Fruit fly (Drosophila melanogaster) whole organism, embryonic: ENCODE results near the gene HemK2.

Source experiments
- ATbp ChIP-seq: fragments of 200-800 bp; sonication (Bioruptor generic); optimal IDR thresholded peaks from 2 replicates; lab custom pipeline; 2017; ENCODE audit warnings: missing biosample characterization, mild to moderate bottlenecking, missing genetic modification characterization, missing genetic modification reagents
- Aef1 ChIP-seq: fragments of 200-800 bp; sonication (Bioruptor generic); IDR thresholded peaks from 3 replicates; pipeline ENCODE4 v1.3.6; 2022; ENCODE audit warnings: missing biosample characterization, missing genetic modification characterization
- Asciz ChIP-seq: fragments of 200-800 bp; sonication (Bioruptor generic); optimal IDR thresholded peaks from 2 replicates; lab custom pipeline; 2017; ENCODE audit warnings: missing biosample characterization, mild to moderate bottlenecking, missing genetic modification characterization, missing genetic modification reagents
- B-H1 ChIP-seq: fragments of 200-800 bp; sonication (Bioruptor generic); IDR thresholded peaks from 3 replicates; pipeline ENCODE4 v1.3.6; 2022; ENCODE audit warnings: missing biosample characterization, missing genetic modification characterization
- BEAF-32 ChIP-seq: fragments of 200-800 bp; sonication (Bioruptor generic); optimal IDR thresholded peaks from 3 replicates; lab custom pipeline; 2017; ENCODE audit warnings: missing biosample characterization, missing genetic modification characterization, mild to moderate bottlenecking, moderate library complexity, missing genetic modification reagents
- CG11247 ChIP-seq: fragments of 200-800 bp; sonication (Bioruptor generic); IDR thresholded peaks from 2 replicates; pipeline ENCODE4 v1.3.6; 2022; ENCODE audit warnings: missing biosample characterization, missing genetic modification characterization
- CG12744 ChIP-seq: fragments of 200-800 bp; sonication (Bioruptor generic); optimal IDR thresholded peaks from 2 replicates; lab custom pipeline; 2016; ENCODE audit warnings: missing biosample characterization, missing genetic modification characterization
- CG13424 ChIP-seq: fragments of 200-800 bp; sonication (Bioruptor generic); optimal IDR thresholded peaks from 2 replicates; lab custom pipeline; 2019; ENCODE audit warnings: missing biosample characterization, mild to moderate bottlenecking, missing genetic modification characterization, moderate library complexity
- CG13624 ChIP-seq: fragments of 200-800 bp; sonication (Bioruptor generic); optimal IDR thresholded peaks from 2 replicates; lab custom pipeline; 2016; ENCODE audit warnings: missing biosample characterization, missing genetic modification characterization
- CG17612 ChIP-seq: fragments of 200-800 bp; sonication (Bioruptor generic); IDR thresholded peaks from 2 replicates; pipeline ENCODE4 v1.3.6; 2022; ENCODE audit warnings: missing biosample characterization, missing genetic modification characterization
- CG18262 ChIP-seq: fragments of 200-800 bp; optimal IDR thresholded peaks from 3 replicates; lab custom pipeline; 2019; ENCODE audit warnings: missing biosample characterization, mild to moderate bottlenecking, missing genetic modification characterization, moderate library complexity
- CG2120 ChIP-seq: fragments of 200-800 bp; sonication (Bioruptor generic); optimal IDR thresholded peaks from 3 replicates; lab custom pipeline; 2016; ENCODE audit warnings: missing biosample characterization, missing genetic modification characterization
- CG2199 ChIP-seq: fragments of 200-800 bp; sonication (Bioruptor generic); IDR thresholded peaks from 3 replicates; pipeline ENCODE4 v1.3.6; 2022; ENCODE audit warnings: missing biosample characterization, missing genetic modification characterization
- CG2712 ChIP-seq: fragments of 200-800 bp; optimal IDR thresholded peaks from 3 replicates; lab custom pipeline; 2019; ENCODE audit warnings: missing biosample characterization, mild to moderate bottlenecking, missing genetic modification characterization, moderate library complexity
- CG30431 ChIP-seq: fragments of 200-800 bp; sonication (Bioruptor generic); optimal IDR thresholded peaks from 2 replicates; lab custom pipeline; 2017; ENCODE audit warnings: missing biosample characterization, missing genetic modification characterization
- CG33213 ChIP-seq: fragments of 200-800 bp; sonication (Bioruptor generic); optimal IDR thresholded peaks from 3 replicates; lab custom pipeline; 2016; ENCODE audit warnings: missing biosample characterization, missing genetic modification characterization
- CG3838 ChIP-seq: fragments of 200-800 bp; sonication (Bioruptor generic); optimal IDR thresholded peaks from 3 replicates; lab custom pipeline; 2016; ENCODE audit warnings: missing biosample characterization, missing genetic modification characterization
- CG4282 ChIP-seq: fragments of 200-800 bp; sonication (Bioruptor generic); optimal IDR thresholded peaks from 2 replicates; lab custom pipeline; 2016; ENCODE audit warnings: missing biosample characterization, missing genetic modification characterization
- CG4404 ChIP-seq: fragments of 200-800 bp; sonication (Bioruptor generic); IDR thresholded peaks from 2 replicates; pipeline ENCODE4 v1.3.6; 2022; ENCODE audit warnings: missing biosample characterization, missing genetic modification characterization
- CG4424 ChIP-seq: fragments of 200-800 bp; sonication (Bioruptor generic); optimal IDR thresholded peaks from 3 replicates; lab custom pipeline; 2016; ENCODE audit warnings: missing biosample characterization, missing genetic modification characterization
- CG4617 ChIP-seq: fragments of 200-800 bp; sonication (Bioruptor generic); optimal IDR thresholded peaks from 3 replicates; lab custom pipeline; 2016; ENCODE audit warnings: missing biosample characterization, missing genetic modification characterization, borderline replicate concordance
- CG4730 ChIP-seq: fragments of 200-800 bp; sonication (Bioruptor generic); IDR thresholded peaks from 2 replicates; pipeline ENCODE4 v1.3.6; 2022; ENCODE audit warnings: missing biosample characterization, missing genetic modification characterization
- CG4854 ChIP-seq: fragments of 200-800 bp; sonication (Bioruptor generic); optimal IDR thresholded peaks from 2 replicates; lab custom pipeline; 2016; ENCODE audit warnings: missing biosample characterization, missing genetic modification characterization, inconsistent platforms
- CG6254 ChIP-seq: fragments of 200-800 bp; sonication (Bioruptor generic); optimal IDR thresholded peaks from 3 replicates; lab custom pipeline; 2017; ENCODE audit warnings: mild to moderate bottlenecking, missing biosample characterization, missing genetic modification reagents, missing genetic modification characterization
- CG9215 ChIP-seq: fragments of 200-800 bp; sonication (Bioruptor generic); IDR thresholded peaks from 2 replicates; pipeline ENCODE4 v1.3.6; 2022; ENCODE audit warnings: missing biosample characterization, missing genetic modification characterization
- D ChIP-seq, 2 experiments: fragments of 200-800 bp in 1 of 2; fragments of >200 bp in 1 of 2; sonication (Bioruptor generic) in 1 of 2; optimal IDR thresholded peaks; 2 replicates in 1 of 2; 3 replicates in 1 of 2; lab custom pipeline; 2017; ENCODE audit warnings: mild to moderate bottlenecking in 1 of 2, missing biosample characterization in 1 of 2, missing genetic modification characterization in 1 of 2, missing genetic modification reagents in 1 of 2
- D19B ChIP-seq: fragments of 200-800 bp; sonication (Bioruptor generic); optimal IDR thresholded peaks from 2 replicates; lab custom pipeline; 2017; ENCODE audit warnings: missing biosample characterization, mild to moderate bottlenecking, missing genetic modification characterization
- Dbx ChIP-seq: fragments of 200-800 bp; sonication (Bioruptor generic); IDR thresholded peaks from 3 replicates; pipeline ENCODE4 v1.3.6; 2022; ENCODE audit warnings: missing biosample characterization, missing genetic modification characterization
- Eip74EF ChIP-seq, 2 experiments: fragments of 200-800 bp in 1 of 2; fragments of >200 bp in 1 of 2; sonication (Bioruptor generic) in 1 of 2; optimal IDR thresholded peaks; 2 replicates each; lab custom pipeline; 2017 to 2019; ENCODE audit warnings: missing biosample characterization in 2 of 2, missing genetic modification characterization in 2 of 2, mild to moderate bottlenecking in 1 of 2, moderate library complexity in 1 of 2
- HLH54F ChIP-seq: fragments of 200-800 bp; sonication (Bioruptor generic); optimal IDR thresholded peaks from 3 replicates; lab custom pipeline; 2016; ENCODE audit warnings: missing biosample characterization, missing genetic modification characterization
- HLHmδ ChIP-seq: fragments of 200-800 bp; sonication (Bioruptor generic); optimal IDR thresholded peaks from 2 replicates; lab custom pipeline; 2018; ENCODE audit warnings: missing biosample characterization, mild to moderate bottlenecking, missing genetic modification characterization, moderate library complexity
- Lim3 ChIP-seq: fragments of 200-800 bp; sonication (Bioruptor generic); IDR thresholded peaks from 2 replicates; pipeline ENCODE4 v1.3.6; 2022; ENCODE audit warnings: missing biosample characterization, missing genetic modification characterization
- Mad ChIP-seq: fragments of 200-800 bp; sonication (Bioruptor generic); optimal IDR thresholded peaks from 2 replicates; lab custom pipeline; 2016; ENCODE audit warnings: missing biosample characterization, missing genetic modification characterization
- NFAT ChIP-seq: fragments of 200-800 bp; sonication (Bioruptor generic); IDR thresholded peaks from 2 replicates; pipeline ENCODE4 v1.3.6; 2022; ENCODE audit warnings: missing biosample characterization, missing genetic modification characterization
- Scr ChIP-seq: fragments of 200-800 bp; sonication (Bioruptor generic); IDR thresholded peaks from 2 replicates; pipeline ENCODE4 v1.3.6; 2022; ENCODE audit warnings: missing biosample characterization, missing genetic modification characterization; ENCODE audit not compliant: partially characterized antibody
- Sry-β ChIP-seq: fragments of 200-800 bp; sonication (Bioruptor generic); optimal IDR thresholded peaks from 2 replicates; lab custom pipeline; 2018; ENCODE audit warnings: missing biosample characterization, mild to moderate bottlenecking, missing genetic modification characterization, moderate library complexity
- bcd ChIP-seq: fragments of 200-800 bp; sonication (Bioruptor generic); optimal IDR thresholded peaks from 2 replicates; lab custom pipeline; 2017; ENCODE audit warnings: missing biosample characterization, mild to moderate bottlenecking, missing genetic modification characterization
- br ChIP-seq: fragments of >200 bp; optimal IDR thresholded peaks from 2 replicates; lab custom pipeline; 2017
- croc ChIP-seq: fragments of 200-800 bp; sonication (Bioruptor generic); conservative IDR thresholded peaks from 3 replicates; pipeline ENCODE4 v1.3.6; 2022; ENCODE audit warnings: missing biosample characterization, missing genetic modification characterization
- eyg ChIP-seq: fragments of 200-800 bp; sonication (Bioruptor generic); optimal IDR thresholded peaks from 3 replicates; lab custom pipeline; 2016; ENCODE audit warnings: missing biosample characterization, missing genetic modification characterization
- h ChIP-seq: fragments of >200 bp; optimal IDR thresholded peaks from 2 replicates; lab custom pipeline; 2017
- ham ChIP-seq: fragments of 200-800 bp; sonication (Bioruptor generic); IDR thresholded peaks from 2 replicates; pipeline ENCODE4 v1.3.6; 2022; ENCODE audit warnings: missing biosample characterization, missing genetic modification characterization
- jing ChIP-seq: fragments of 200-800 bp; sonication (Bioruptor generic); optimal IDR thresholded peaks from 2 replicates; lab custom pipeline; 2018; ENCODE audit warnings: missing biosample characterization, mild to moderate bottlenecking, missing genetic modification characterization
- lilli ChIP-seq: fragments of 200-800 bp; sonication (Bioruptor generic); optimal IDR thresholded peaks from 3 replicates; lab custom pipeline; 2016; ENCODE audit warnings: missing biosample characterization, missing genetic modification characterization
- luna ChIP-seq: fragments of 200-800 bp; sonication (Bioruptor generic); optimal IDR thresholded peaks from 2 replicates; lab custom pipeline; 2016; ENCODE audit warnings: missing biosample characterization, missing genetic modification characterization
- sim ChIP-seq: fragments of 200-800 bp; sonication (Bioruptor generic); IDR thresholded peaks from 2 replicates; pipeline ENCODE4 v1.3.6; 2022; ENCODE audit warnings: missing biosample characterization, missing genetic modification characterization
- tll ChIP-seq, 2 experiments: fragments of 200-800 bp in 1 of 2; fragments of >200 bp in 1 of 2; sonication (Bioruptor generic) in 1 of 2; optimal IDR thresholded peaks; 2 replicates each; lab custom pipeline; 2017 to 2019; ENCODE audit warnings: missing biosample characterization in 2 of 2, missing genetic modification characterization in 2 of 2, mild to moderate bottlenecking in 1 of 2, moderate library complexity in 1 of 2
- twi ChIP-seq: fragments of 200-800 bp; optimal IDR thresholded peaks from 2 replicates; lab custom pipeline; 2019; ENCODE audit warnings: missing biosample characterization, mild to moderate bottlenecking, missing genetic modification characterization, moderate library complexity
- wdn ChIP-seq: fragments of 200-800 bp; sonication (Bioruptor generic); IDR thresholded peaks from 2 replicates; pipeline ENCODE4 v1.3.6; 2022; ENCODE audit warnings: missing biosample characterization, missing genetic modification characterization

Gene HemK2

dm6 chr2L:2754437-2755322 lies 4.8 kb downstream of the HemK2 start (continued):
- TF ChIP-seq CG4617 (GFP tag; lab: Kevin White, UChicago) = no peak
- TF ChIP-seq CG2712 = peak; percentile 85
- TF ChIP-seq Lim3 = no peak
- peak; percentile 79 for TF ChIP-seq CG4424 (GFP tag; lab: Kevin White, UChicago)
- no peak for TF ChIP-seq NFAT (GFP tag; lab: Robert Waterston, UW)
- peak; percentile 54 for TF ChIP-seq twi (tag; lab: Kevin White, UChicago)
- peak; percentile 87 for TF ChIP-seq CG13424 (tag; lab: Kevin White, UChicago)
- peak; percentile 40 for TF ChIP-seq CG12744 (GFP tag; lab: Kevin White, UChicago)
- TF ChIP-seq CG4730 (GFP tag; lab: Robert Waterston, UW) = no peak
- TF ChIP-seq CG6254 (GFP tag; lab: Kevin White, UChicago) = peak; percentile 89
- TF ChIP-seq CG2120 (GFP tag; lab: Kevin White, UChicago) = peak; percentile 88
- peak; percentile 80 for TF ChIP-seq D19B (GFP tag; lab: Kevin White, UChicago)
- peak; percentile 50 for TF ChIP-seq CG4854
- TF ChIP-seq Mad (GFP tag; lab: Kevin White, UChicago) = peak; percentile 42
- TF ChIP-seq HLH54F (GFP tag; lab: Kevin White, UChicago) = peak; percentile 76
- peak; percentile 74 for TF ChIP-seq luna (GFP tag; lab: Kevin White, UChicago)
- TF ChIP-seq CG11247 (GFP tag; lab: Robert Waterston, UW) = no peak
- TF ChIP-seq CG17612 (GFP tag; lab: Robert Waterston, UW) = no peak
- peak; percentile 91 for TF ChIP-seq ATbp
- TF ChIP-seq CG4282 (GFP tag; lab: Kevin White, UChicago) = no peak
- peak; percentile 37 for TF ChIP-seq CG30431 (GFP tag; lab: Kevin White, UChicago)
- no peak for TF ChIP-seq Aef1 (GFP tag; lab: Robert Waterston, UW)
- TF ChIP-seq CG2199 (GFP tag; lab: Robert Waterston, UW) = no peak
- TF ChIP-seq Scr = no peak
- no peak for TF ChIP-seq ham (GFP tag; lab: Robert Waterston, UW)
- no peak for TF ChIP-seq CG3838
- TF ChIP-seq CG13624 = peak; percentile 82
- TF ChIP-seq CG9215 (GFP tag; lab: Robert Waterston, UW) = no peak
- peak; percentile 31 for TF ChIP-seq eyg
- TF ChIP-seq Sry-β (GFP tag; lab: Kevin White, UChicago) = peak; percentile 56
- TF ChIP-seq D (optimal IDR thresholded peaks at IDR 0.05; lab: Kevin White, UChicago) = peak; percentile 27
- peak; percentile 78 for TF ChIP-seq D (GFP tag; optimal IDR thresholded peaks at IDR 0.05; lab: Kevin White, UChicago)
- peak in 1 of 2 experiments; percentile 67 for TF ChIP-seq Eip74EF (GFP tag; optimal IDR thresholded peaks at IDR 0.05; lab: Kevin White, UChicago)
- no peak for TF ChIP-seq br
- no peak for TF ChIP-seq B-H1 (GFP tag; lab: Robert Waterston, UW)
- TF ChIP-seq CG4404 = no peak
- TF ChIP-seq croc (GFP tag; lab: Robert Waterston, UW) = no peak; the same call in 2 of the 3 replicates
- TF ChIP-seq HLHmδ = peak; percentile 82
- peak; percentile 64 for TF ChIP-seq CG33213 (GFP tag; lab: Kevin White, UChicago)
- TF ChIP-seq BEAF-32 (GFP tag; lab: Kevin White, UChicago) = no peak
- peak; percentile 8 for TF ChIP-seq jing (GFP tag; lab: Kevin White, UChicago)
- TF ChIP-seq Asciz (GFP tag; lab: Kevin White, UChicago) = peak; percentile 76
- peak; percentile 79 for TF ChIP-seq lilli (GFP tag; lab: Kevin White, UChicago)
- TF ChIP-seq sim = no peak
- no peak for TF ChIP-seq h
- TF ChIP-seq bcd (GFP tag; lab: Kevin White, UChicago) = peak; percentile 83
- peak in 1 of 2 experiments; percentile 67 for TF ChIP-seq tll (GFP tag; optimal IDR thresholded peaks at IDR 0.05; lab: Kevin White, UChicago)
- TF ChIP-seq CG18262 = peak; percentile 89
- no peak for TF ChIP-seq wdn (GFP tag; lab: Robert Waterston, UW)
- no peak for TF ChIP-seq Dbx (GFP tag; lab: Robert Waterston, UW)
